Worm (Caenorhabditis elegans) whole organism, early embryonic: ENCODE results near the gene irk-3.

Experiments
- B0310.2 ChIP-seq: sonication (generic microtip); optimal IDR thresholded peaks from 2 replicates; lab custom pipeline; 2016; ENCODE audit warnings: mild to moderate bottlenecking, missing genetic modification characterization, missing compliant biosample characterization
- F13C5.2 ChIP-seq: sonication (generic microtip); optimal IDR thresholded peaks from 2 replicates; lab custom pipeline; 2017; ENCODE audit warnings: mild to moderate bottlenecking, missing genetic modification characterization, inconsistent platforms, missing compliant biosample characterization
- aly-1 ChIP-seq: sonication (generic microtip); optimal IDR thresholded peaks from 2 replicates; lab custom pipeline; 2016; ENCODE audit warnings: missing genetic modification characterization, missing compliant biosample characterization
- ama-1 ChIP-seq: fragments of 150-350 bp; optimal IDR thresholded peaks from 2 replicates; lab custom pipeline; 2014
- ceh-13 ChIP-seq: fragments of 200-800 bp; sonication (Bioruptor generic); optimal IDR thresholded peaks from 2 replicates; lab custom pipeline; 2018; ENCODE audit warnings: mild to moderate bottlenecking, missing genetic modification characterization, missing compliant biosample characterization
- ceh-36 ChIP-seq: sonication (generic microtip); optimal IDR thresholded peaks from 2 replicates; lab custom pipeline; 2016; ENCODE audit warnings: missing genetic modification characterization, inconsistent platforms, missing compliant biosample characterization
- ets-7 ChIP-seq: sonication (generic microtip); optimal IDR thresholded peaks from 2 replicates; lab custom pipeline; 2016; ENCODE audit warnings: missing genotype, missing genetic modification characterization, missing compliant biosample characterization
- flt-1 ChIP-seq: fragments of 200-800 bp; sonication (Bioruptor generic); IDR thresholded peaks from 2 replicates; pipeline ENCODE4 v1.3.6; 2022; ENCODE audit warnings: missing genetic modification characterization, missing compliant biosample characterization
- hmbx-1 ChIP-seq: sonication (generic microtip); optimal IDR thresholded peaks from 2 replicates; lab custom pipeline; 2016; ENCODE audit warnings: mild to moderate bottlenecking, missing genetic modification characterization, missing compliant biosample characterization
- hmg-4 ChIP-seq: fragments of 200-800 bp; sonication (Bioruptor generic); optimal IDR thresholded peaks from 2 replicates; lab custom pipeline; 2018; ENCODE audit warnings: mild to moderate bottlenecking, missing genetic modification characterization, missing compliant biosample characterization
- hnd-1 ChIP-seq: sonication (generic microtip); optimal IDR thresholded peaks from 2 replicates; lab custom pipeline; 2016; ENCODE audit warnings: missing genetic modification characterization, missing compliant biosample characterization
- pes-1 ChIP-seq: fragments of 200-800 bp; sonication (Bioruptor generic); IDR thresholded peaks from 2 replicates; pipeline ENCODE4 v1.3.6; 2022; ENCODE audit warnings: missing genetic modification reagents, missing genetic modification characterization, missing compliant biosample characterization
- scrt-1 ChIP-seq: fragments of 200-800 bp; sonication (Bioruptor generic); IDR thresholded peaks from 2 replicates; pipeline ENCODE4 v1.3.6; 2022; ENCODE audit warnings: missing genetic modification characterization, missing compliant biosample characterization
- sea-1 ChIP-seq: fragments of 200-800 bp; sonication (Bioruptor generic); conservative IDR thresholded peaks from 2 replicates; pipeline ENCODE4 v1.3.6; 2022; ENCODE audit warnings: missing genetic modification characterization, missing compliant biosample characterization
- tbx-11 ChIP-seq: fragments of 200-800 bp; sonication (Bioruptor generic); IDR thresholded peaks from 2 replicates; pipeline ENCODE4 v1.3.6; 2022; ENCODE audit warnings: missing genetic modification characterization, missing compliant biosample characterization
- tbx-37 ChIP-seq: fragments of 200-800 bp; sonication (Bioruptor generic); conservative IDR thresholded peaks from 2 replicates; pipeline ENCODE4 v1.3.6; 2022; ENCODE audit warnings: missing genetic modification reagents, missing genetic modification characterization, missing compliant biosample characterization
- tra-4 ChIP-seq: sonication (generic microtip); optimal IDR thresholded peaks from 2 replicates; lab custom pipeline; 2017; ENCODE audit warnings: missing genetic modification characterization, missing compliant biosample characterization

The irk-3 gene

ce11 chrX:14377169-14377568, 7.0 kb upstream of the irk-3 start, which contains the start of gene Y60A9A.1:
TSS of gene Y60A9A.1 (minus strand) at chrX:14377269.
- TF ChIP-seq sea-1 (GFP tag; lab: Robert Waterston, UW) (no peak), tbx-11 (GFP tag; lab: Robert Waterston, UW) (no peak)

ce11 chrX:14366081-14366480, 4.1 kb downstream of the irk-3 start:
- TF ChIP-seq hmg-4 (GFP tag; lab: Kevin White, UChicago), result no peak
- no peak for TF ChIP-seq F13C5.2 (tag; lab: Kevin White, UChicago)
- no peak for TF ChIP-seq hnd-1 (tag; lab: Kevin White, UChicago)
- no peak for TF ChIP-seq ceh-36 (tag; lab: Kevin White, UChicago)
- TF ChIP-seq tra-4 (tag; lab: Kevin White, UChicago), result no peak
- TF ChIP-seq sea-1 (GFP tag; lab: Robert Waterston, UW), result no peak
- no peak for TF ChIP-seq B0310.2 (tag; lab: Kevin White, UChicago)
- no peak for TF ChIP-seq ceh-13 (GFP tag; lab: Kevin White, UChicago)
- no peak for TF ChIP-seq aly-1
- no peak for TF ChIP-seq pes-1
- no peak for TF ChIP-seq scrt-1
- no peak for TF ChIP-seq tbx-37 (GFP tag; lab: Robert Waterston, UW)
- no peak for TF ChIP-seq ets-7 (tag; lab: Kevin White, UChicago)
- no peak for TF ChIP-seq ama-1 (lab: Kevin White, UChicago)
- TF ChIP-seq flt-1 (GFP tag; lab: Robert Waterston, UW), result no peak

- no peak for TF ChIP-seq aly-1
- TF ChIP-seq hmg-4 (GFP tag; lab: Kevin White, UChicago), result no peak
- no peak for TF ChIP-seq F13C5.2 (tag; lab: Kevin White, UChicago)
- TF ChIP-seq ceh-36 (tag; lab: Kevin White, UChicago), result no peak
- no peak for TF ChIP-seq sea-1 (GFP tag; lab: Robert Waterston, UW)
- TF ChIP-seq hmbx-1 (tag; lab: Kevin White, UChicago), result no peak
- TF ChIP-seq flt-1 (GFP tag; lab: Robert Waterston, UW), result no peak
Measured at ce11 chrX:14359571-14359970, 10.6 kb downstream of the irk-3 start.

ce11 chrX:14356683-14357287, 13.4 kb downstream of the irk-3 start:
- TF ChIP-seq flt-1 (GFP tag; lab: Robert Waterston, UW) (no peak), tra-4 (tag; lab: Kevin White, UChicago) (no peak), ceh-13 (GFP tag; lab: Kevin White, UChicago) (no peak), ama-1 (lab: Kevin White, UChicago) (no peak), B0310.2 (tag; lab: Kevin White, UChicago) (no peak), ceh-36 (tag; lab: Kevin White, UChicago) (no peak), hmbx-1 (tag; lab: Kevin White, UChicago) (no peak), pes-1 (no peak), ets-7 (tag; lab: Kevin White, UChicago) (no peak), sea-1 (GFP tag; lab: Robert Waterston, UW) (no peak), hmg-4 (GFP tag; lab: Kevin White, UChicago) (no peak), tbx-11 (GFP tag; lab: Robert Waterston, UW) (no peak)

ce11 chrX:14355034-14355433, 15.2 kb downstream of the irk-3 start:
- TF ChIP-seq tbx-37 (GFP tag; lab: Robert Waterston, UW) (no peak), ets-7 (tag; lab: Kevin White, UChicago) (no peak), tbx-11 (GFP tag; lab: Robert Waterston, UW) (no peak)

ce11 chrX:14349690-14350168, 20.5 kb downstream of the irk-3 start, which contains the start of gene wdr-5.2:
TSS of gene wdr-5.2 (plus strand) at chrX:14350118.
- TF ChIP-seq hnd-1 (tag; lab: Kevin White, UChicago) (no peak), B0310.2 (tag; lab: Kevin White, UChicago) (no peak), pes-1 (no peak), hmg-4 (GFP tag; lab: Kevin White, UChicago) (no peak), tbx-37 (GFP tag; lab: Robert Waterston, UW) (no peak), tbx-11 (GFP tag; lab: Robert Waterston, UW) (no peak), flt-1 (GFP tag; lab: Robert Waterston, UW) (no peak), F13C5.2 (tag; lab: Kevin White, UChicago) (no peak), tra-4 (tag; lab: Kevin White, UChicago) (no peak), ama-1 (lab: Kevin White, UChicago) (no peak), ceh-36 (tag; lab: Kevin White, UChicago) (no peak), scrt-1 (no peak), aly-1 (no peak), ceh-13 (GFP tag; lab: Kevin White, UChicago) (no peak), sea-1 (GFP tag; lab: Robert Waterston, UW) (no peak)

ce11 chrX:14347573-14347972, 22.6 kb downstream of the irk-3 start, which contains the start of gene K04G11.3:
TSS of gene K04G11.3 (minus strand) at chrX:14347673.
- TF ChIP-seq sea-1 (GFP tag; lab: Robert Waterston, UW), result no peak
- TF ChIP-seq hnd-1 (tag; lab: Kevin White, UChicago), result no peak
- TF ChIP-seq scrt-1, result no peak
- TF ChIP-seq tbx-37 (GFP tag; lab: Robert Waterston, UW), result no peak
- TF ChIP-seq ets-7 (tag; lab: Kevin White, UChicago), result no peak
- TF ChIP-seq hmg-4 (GFP tag; lab: Kevin White, UChicago), result no peak
- no peak for TF ChIP-seq aly-1
- no peak for TF ChIP-seq flt-1 (GFP tag; lab: Robert Waterston, UW)
- no peak for TF ChIP-seq pes-1
- no peak for TF ChIP-seq B0310.2 (tag; lab: Kevin White, UChicago)
- no peak for TF ChIP-seq ceh-13 (GFP tag; lab: Kevin White, UChicago)
- no peak for TF ChIP-seq hmbx-1 (tag; lab: Kevin White, UChicago)
- TF ChIP-seq F13C5.2 (tag; lab: Kevin White, UChicago), result no peak
